Worm (Caenorhabditis elegans): ENCODE data around the gene aco-1.

Gene aco-1

ce11 chrX:11337095-11337494 lies 2.6 kb upstream of the aco-1 start:
- TF ChIP-seq tbp1 (GFP tag; optimal IDR thresholded peaks at IDR 0.05) (no peak), B0035.1 (tag; optimal IDR thresholded peaks at IDR 0.05) (no peak), let-526 (GFP tag; IDR thresholded peaks at IDR 0.05) (no peak), efl-1 (GFP tag; optimal IDR thresholded peaks at IDR 0.05) (no peak), fkh-3 (tag; optimal IDR thresholded peaks at IDR 0.05) (no peak)

- no peak for TF ChIP-seq efl-1 (GFP tag; optimal IDR thresholded peaks at IDR 0.05)
- no peak for TF ChIP-seq egl-44 (GFP tag; IDR thresholded peaks at IDR 0.05)
- TF ChIP-seq lir-1 (GFP tag; conservative IDR thresholded peaks at IDR 0.05) = no peak
- no peak for TF ChIP-seq hrde-1 (tag; optimal IDR thresholded peaks at IDR 0.05; ENCODE audit: borderline replicate concordance)
- TF ChIP-seq T07F8.4 (tag; optimal IDR thresholded peaks at IDR 0.05) = no peak
- no peak for TF ChIP-seq sea-2 (GFP tag; IDR thresholded peaks at IDR 0.05)
Measured at ce11 chrX:11337783-11338182, 1.9 kb upstream of the aco-1 start, which contains the start of gene gcy-9. gcy-9 (minus strand) TSS chrX:11337883.

DNA sequence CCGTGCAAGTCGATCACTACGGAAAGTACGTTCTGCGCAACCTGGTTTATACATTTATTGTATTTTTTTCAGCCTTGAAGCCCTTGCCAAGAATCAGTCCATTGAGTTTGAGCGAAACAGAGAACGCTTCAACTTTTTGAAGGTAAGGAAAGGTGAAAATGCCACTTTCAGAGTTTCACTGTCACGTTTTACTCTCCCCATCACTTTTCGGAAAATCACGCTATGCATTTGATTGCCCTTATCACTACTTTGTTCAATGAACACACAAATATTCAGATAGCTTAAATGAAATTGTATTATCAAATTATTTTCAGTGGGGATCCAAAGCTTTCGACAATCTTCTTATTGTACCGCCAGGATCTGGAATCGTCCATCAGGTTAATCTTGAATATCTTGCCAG lies 804 bp downstream of the aco-1 start:
- no peak for TF ChIP-seq ceh-27 (GFP tag; optimal IDR thresholded peaks at IDR 0.05)
- TF ChIP-seq nhr-80 (tag; optimal IDR thresholded peaks at IDR 0.05) = peak; percentile 17

DNA sequence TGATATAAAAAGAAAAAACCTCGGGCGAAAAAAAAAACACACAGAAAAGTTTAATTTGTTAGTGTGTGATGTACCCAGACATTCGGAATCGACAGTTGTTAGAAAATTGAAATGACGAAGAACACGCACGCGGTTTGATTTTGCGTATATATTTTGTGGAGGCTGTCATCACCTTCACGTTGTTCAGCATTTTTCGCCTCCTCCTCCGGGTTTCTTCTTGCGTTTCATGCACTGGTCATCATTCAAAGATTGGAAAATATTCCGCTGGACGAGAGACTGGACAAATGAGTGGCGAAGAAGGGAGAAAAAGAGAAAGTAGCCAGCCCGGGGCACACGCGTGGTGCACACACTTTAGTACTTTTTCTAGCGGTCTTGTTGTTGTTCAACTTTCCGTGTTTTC lies 5.2 kb downstream of the aco-1 start:
- TF ChIP-seq xnd-1 (tag; optimal IDR thresholded peaks at IDR 0.05) (no peak), ama-1 (optimal IDR thresholded peaks at IDR 0.05) (no peak), ama-1 (GFP tag; optimal IDR thresholded peaks at IDR 0.05) (no peak), dox-1 (GFP tag; IDR thresholded peaks at IDR 0.05) (no peak), zim-3 (tag; optimal IDR thresholded peaks at IDR 0.05) (no peak), ztf-6 (GFP tag; IDR thresholded peaks at IDR 0.05) (no peak), K12H6.12 (tag; optimal IDR thresholded peaks at IDR 0.05) (no peak), F49E8.2 (tag; optimal IDR thresholded peaks at IDR 0.05; ENCODE audit: insufficient read depth) (no peak), sdz-38 (tag; optimal IDR thresholded peaks at IDR 0.05) (no peak), attf-3 (GFP tag; conservative IDR thresholded peaks at IDR 0.05) (no peak), rec-8 (tag; optimal IDR thresholded peaks at IDR 0.05) (no peak), pha-4 (tag; optimal IDR thresholded peaks at IDR 0.05) (no peak), dpl-1 (GFP tag; optimal IDR thresholded peaks at IDR 0.05) (no peak), tlf-1 (GFP tag; optimal IDR thresholded peaks at IDR 0.05) (no peak), snpc-3.4 (tag; optimal IDR thresholded peaks at IDR 0.05) (no peak), atf-7 (tag; optimal IDR thresholded peaks at IDR 0.05) (no peak), ztf-25 (GFP tag; IDR thresholded peaks at IDR 0.05) (no peak)

DNA sequence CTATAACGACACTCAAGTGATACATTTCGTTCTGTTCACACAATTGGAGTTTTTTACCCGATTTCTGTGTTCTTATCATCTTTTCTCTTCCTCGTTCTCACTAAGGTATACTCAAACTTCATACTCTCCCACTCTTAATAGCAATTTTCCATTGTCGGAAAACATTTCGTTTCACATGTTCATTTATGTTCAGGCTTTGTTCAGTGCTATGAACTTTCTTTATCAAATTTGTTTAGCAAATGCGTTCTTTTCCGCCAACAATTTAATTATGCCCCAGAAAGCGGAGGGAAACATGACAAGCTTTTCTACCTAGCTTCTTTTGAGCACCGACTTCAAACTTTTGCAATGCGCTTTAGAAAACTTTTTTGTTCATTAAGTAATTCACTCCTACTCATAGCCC lies 5.8 kb downstream of the aco-1 start:
- TF ChIP-seq nhr-80 (tag; optimal IDR thresholded peaks at IDR 0.05) = peak; percentile 8
- no peak for TF ChIP-seq fkh-3 (tag; optimal IDR thresholded peaks at IDR 0.05)

DNA sequence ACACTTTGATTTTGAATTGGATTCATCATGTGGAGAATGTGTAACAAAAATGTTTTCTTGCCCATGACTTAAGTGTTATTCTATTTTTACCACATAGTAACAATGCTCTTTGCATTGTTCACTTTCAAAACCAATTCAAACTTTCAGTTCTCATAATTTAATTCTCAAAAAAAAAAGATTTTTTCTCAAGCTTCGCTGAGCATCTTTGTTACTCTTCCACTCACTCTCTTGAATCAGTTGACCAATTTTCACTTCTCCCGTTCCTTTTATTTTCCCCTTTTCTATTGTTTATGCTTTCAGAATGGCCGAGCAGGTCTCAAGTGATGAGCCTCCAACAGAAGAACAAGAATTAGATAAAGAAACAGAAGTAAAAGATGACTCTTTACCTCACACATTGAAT lies 6.5 kb downstream of the aco-1 start, which contains the start of gene oct-2:
oct-2 (plus strand) TSS at position 301 of the 400 bp plus-strand sequence.
- no peak for TF ChIP-seq nfya-1 (tag; optimal IDR thresholded peaks at IDR 0.05; ENCODE audit: borderline replicate concordance, insufficient read depth)
- TF ChIP-seq F55B11.4 (tag; optimal IDR thresholded peaks at IDR 0.05; ENCODE audit: borderline replicate concordance, insufficient read depth) = no peak
- no peak for TF ChIP-seq rpc-1 (optimal IDR thresholded peaks at IDR 0.05)
- TF ChIP-seq rpc-1 (tag; optimal IDR thresholded peaks at IDR 0.05) = no peak
- no peak for TF ChIP-seq dpl-1 (GFP tag; optimal IDR thresholded peaks at IDR 0.05)
- no peak for TF ChIP-seq efl-1 (GFP tag; optimal IDR thresholded peaks at IDR 0.05)
- TF ChIP-seq snpc-3.4 (tag; optimal IDR thresholded peaks at IDR 0.05) = no peak
- no peak for TF ChIP-seq gei-17 (GFP tag; optimal IDR thresholded peaks at IDR 0.05)
- TF ChIP-seq lin-26 (GFP tag; IDR thresholded peaks at IDR 0.05) = no peak
- no peak for TF ChIP-seq F33H1.4 (GFP tag; IDR thresholded peaks at IDR 0.05)
- TF ChIP-seq F57C9.4 (tag; optimal IDR thresholded peaks at IDR 0.05) = no peak
- no peak for TF ChIP-seq snpc-1.3 (tag; optimal IDR thresholded peaks at IDR 0.05; ENCODE audit: insufficient read depth)

All from whole organism, young adult.